Worm (Caenorhabditis elegans): ENCODE results near the gene nlp-66.

ce11 chrX:11126259-11126658 is 9.6 kb upstream of the nlp-66 start:
- no peak for TF ChIP-seq mec-3 (tag; optimal IDR thresholded peaks at IDR 0.05; ENCODE audit: borderline replicate concordance)
- no peak for TF ChIP-seq rnt-1 (tag; optimal IDR thresholded peaks at IDR 0.05)
- no peak for TF ChIP-seq pha-4 (tag; optimal IDR thresholded peaks at IDR 0.05)
